Worm (Caenorhabditis elegans) whole organism, young adult: ENCODE results near the gene R12C12.7.

ENCODE experiments used
- B0019.2 ChIP-seq: fragments of 200-800 bp; sonication (Bioruptor generic); conservative IDR thresholded peaks from 2 replicates; pipeline ENCODE4 v1.3.6; 2022; ENCODE audit warnings: missing genetic modification reagents, missing genetic modification characterization, missing compliant biosample characterization
- C17E4.6 ChIP-seq: fragments of 200-800 bp; sonication (Bioruptor generic); IDR thresholded peaks from 2 replicates; pipeline ENCODE4 v1.3.6; 2022; ENCODE audit warnings: missing genetic modification reagents, missing genetic modification characterization, missing compliant biosample characterization
- F49E8.2 ChIP-seq: sonication (generic microtip); optimal IDR thresholded peaks from 3 replicates; lab custom pipeline; 2017; ENCODE audit warnings: missing genetic modification characterization, mild to moderate bottlenecking, missing compliant biosample characterization, antibody characterized with exemption, moderate library complexity; ENCODE audit not compliant: insufficient read depth
- F52B5.7 ChIP-seq: sonication (generic microtip); optimal IDR thresholded peaks from 2 replicates; lab custom pipeline; 2016; ENCODE audit warnings: mild to moderate bottlenecking, missing genetic modification characterization, missing compliant biosample characterization
- F55B11.4 ChIP-seq: sonication (generic microtip); optimal IDR thresholded peaks from 2 replicates; lab custom pipeline; 2016; ENCODE audit warnings: missing compliant biosample characterization, missing genetic modification characterization, borderline replicate concordance; ENCODE audit not compliant: insufficient read depth
- F57C9.4 ChIP-seq: sonication (generic microtip); optimal IDR thresholded peaks from 2 replicates; lab custom pipeline; 2017; ENCODE audit warnings: mild to moderate bottlenecking, missing genetic modification characterization, missing compliant biosample characterization
- K12H6.12 ChIP-seq: fragments of 200-800 bp; sonication (Bioruptor generic); optimal IDR thresholded peaks from 2 replicates; lab custom pipeline; 2018; ENCODE audit warnings: mild to moderate bottlenecking, missing genetic modification characterization, missing compliant biosample characterization
- T07F8.4 ChIP-seq: sonication (generic microtip); optimal IDR thresholded peaks from 2 replicates; lab custom pipeline; 2016; ENCODE audit warnings: mild to moderate bottlenecking, missing genetic modification characterization, moderate library complexity, missing compliant biosample characterization
- T26A5.8 ChIP-seq: sonication (generic microtip); optimal IDR thresholded peaks from 2 replicates; lab custom pipeline; 2016; ENCODE audit warnings: missing genetic modification characterization, missing compliant biosample characterization
- ZK185.1 ChIP-seq: sonication (generic microtip); optimal IDR thresholded peaks from 2 replicates; lab custom pipeline; 2016; ENCODE audit warnings: mild to moderate bottlenecking, missing genetic modification characterization, missing compliant biosample characterization; ENCODE audit not compliant: poor library complexity, severe bottlenecking
- ama-1 ChIP-seq, 3 experiments: fragments of 150-350 bp in 1 of 3; sonication (generic microtip) in 2 of 3; optimal IDR thresholded peaks; 2 replicates each; lab custom pipeline; 2014 to 2018; ENCODE audit warnings: missing biosample characterization in 2 of 3, missing genetic modification characterization in 2 of 3, missing genetic modification reagents in 2 of 3
- aptf-2 ChIP-seq: fragments of 200-800 bp; sonication (Bioruptor generic); conservative IDR thresholded peaks from 2 replicates; pipeline ENCODE4 v1.3.6; 2022; ENCODE audit warnings: missing genetic modification reagents, missing genetic modification characterization, missing compliant biosample characterization
- aptf-3 ChIP-seq: fragments of 200-800 bp; sonication (Bioruptor generic); IDR thresholded peaks from 2 replicates; pipeline ENCODE4 v1.3.6; 2022; ENCODE audit warnings: missing genetic modification characterization, missing compliant biosample characterization
- atf-7 ChIP-seq: sonication (generic microtip); optimal IDR thresholded peaks from 2 replicates; lab custom pipeline; 2017; ENCODE audit warnings: mild to moderate bottlenecking, missing genetic modification characterization, missing compliant biosample characterization
- athp-1 ChIP-seq: sonication (generic microtip); optimal IDR thresholded peaks from 2 replicates; lab custom pipeline; 2017; ENCODE audit warnings: mild to moderate bottlenecking, missing genetic modification characterization, missing compliant biosample characterization
- attf-3 ChIP-seq: fragments of 200-800 bp; sonication (Bioruptor generic); conservative IDR thresholded peaks from 2 replicates; pipeline ENCODE4 v1.3.6; 2022; ENCODE audit warnings: missing genetic modification reagents, missing genetic modification characterization, missing compliant biosample characterization
- bed-2 ChIP-seq: fragments of 200-800 bp; sonication (Bioruptor generic); IDR thresholded peaks from 2 replicates; pipeline ENCODE4 v1.3.6; 2022; ENCODE audit warnings: missing genetic modification reagents, missing genetic modification characterization, missing compliant biosample characterization
- cebp-2 ChIP-seq: fragments of 200-800 bp; sonication (Bioruptor generic); IDR thresholded peaks from 2 replicates; pipeline ENCODE4 v1.3.6; 2022; ENCODE audit warnings: missing genetic modification characterization, missing compliant biosample characterization
- dpff-1 ChIP-seq: sonication (generic microtip); optimal IDR thresholded peaks from 2 replicates; lab custom pipeline; 2017; ENCODE audit warnings: mild to moderate bottlenecking, missing genetic modification characterization, missing compliant biosample characterization
- efl-1 ChIP-seq: fragments of 150-350 bp; optimal IDR thresholded peaks from 2 replicates; lab custom pipeline; 2014; ENCODE audit warnings: missing biosample characterization, missing genetic modification reagents, missing genetic modification characterization
- egl-44 ChIP-seq: fragments of 200-800 bp; sonication (Bioruptor generic); IDR thresholded peaks from 2 replicates; pipeline ENCODE4 v1.3.6; 2022; ENCODE audit warnings: missing genetic modification reagents, missing genetic modification characterization, missing compliant biosample characterization
- ekl-4 ChIP-seq: fragments of 200-800 bp; sonication (Bioruptor generic); IDR thresholded peaks from 2 replicates; pipeline ENCODE4 v1.3.6; 2022; ENCODE audit warnings: missing genetic modification reagents, missing genetic modification characterization, missing compliant biosample characterization
- hlh-12 ChIP-seq: sonication (generic microtip); optimal IDR thresholded peaks from 2 replicates; lab custom pipeline; 2016; ENCODE audit warnings: missing genetic modification characterization, missing compliant biosample characterization
- hmg-1.2 ChIP-seq: fragments of 200-800 bp; sonication (Bioruptor generic); IDR thresholded peaks from 2 replicates; pipeline ENCODE4 v1.3.6; 2022; ENCODE audit warnings: missing genetic modification reagents, missing genetic modification characterization, missing compliant biosample characterization
- hmg-20 ChIP-seq: fragments of 200-800 bp; sonication (Bioruptor generic); IDR thresholded peaks from 2 replicates; pipeline ENCODE4 v1.3.6; 2022; ENCODE audit warnings: missing genetic modification reagents, missing genetic modification characterization, missing compliant biosample characterization
- hsf-1 ChIP-seq: fragments of 200-800 bp; sonication (Bioruptor generic); IDR thresholded peaks from 2 replicates; pipeline ENCODE4 v1.3.6; 2022; ENCODE audit warnings: missing genetic modification reagents, missing genetic modification characterization, missing compliant biosample characterization
- lin-26 ChIP-seq: fragments of 200-800 bp; sonication (Bioruptor generic); IDR thresholded peaks from 2 replicates; pipeline ENCODE4 v1.3.6; 2022; ENCODE audit warnings: missing genetic modification reagents, missing genetic modification characterization, missing compliant biosample characterization
- lin-35 ChIP-seq, 3 experiments: fragments of 150-350 bp in 2 of 3; sonication (generic microtip) in 1 of 3; optimal IDR thresholded peaks; 2 replicates each; lab custom pipeline; 2014 to 2018; ENCODE audit warnings: missing biosample characterization in 3 of 3, missing genetic modification characterization in 3 of 3, missing genetic modification reagents in 3 of 3
- lin-54 ChIP-seq: fragments of 200-800 bp; sonication (Bioruptor generic); optimal IDR thresholded peaks from 2 replicates; lab custom pipeline; 2018; ENCODE audit warnings: mild to moderate bottlenecking, missing genetic modification characterization, missing compliant biosample characterization
- lir-1 ChIP-seq: fragments of 200-800 bp; sonication (Bioruptor generic); conservative IDR thresholded peaks from 2 replicates; pipeline ENCODE4 v1.3.6; 2022; ENCODE audit warnings: missing genetic modification reagents, missing genetic modification characterization, missing compliant biosample characterization
- lsl-1 ChIP-seq: fragments of 200-800 bp; sonication (Bioruptor generic); optimal IDR thresholded peaks from 2 replicates; lab custom pipeline; 2018; ENCODE audit warnings: mild to moderate bottlenecking, missing genetic modification characterization, moderate library complexity, missing compliant biosample characterization
- mes-4 ChIP-seq: sonication (generic microtip); optimal IDR thresholded peaks from 2 replicates; lab custom pipeline; 2016; ENCODE audit warnings: missing genotype, missing genetic modification characterization, missing compliant biosample characterization
- nfya-2 ChIP-seq: fragments of 200-800 bp; sonication (Bioruptor generic); IDR thresholded peaks from 2 replicates; pipeline ENCODE4 v1.3.6; 2022; ENCODE audit warnings: missing genetic modification reagents, missing genetic modification characterization, missing compliant biosample characterization
- nfyb-1 ChIP-seq: fragments of 200-800 bp; sonication (Bioruptor generic); IDR thresholded peaks from 2 replicates; pipeline ENCODE4 v1.3.6; 2022; ENCODE audit warnings: missing genetic modification reagents, missing genetic modification characterization, missing compliant biosample characterization
- nhr-80 ChIP-seq: sonication (generic microtip); optimal IDR thresholded peaks from 2 replicates; lab custom pipeline; 2016; ENCODE audit warnings: missing genetic modification characterization, missing compliant biosample characterization
- nhr-90 ChIP-seq: sonication (generic microtip); optimal IDR thresholded peaks from 2 replicates; lab custom pipeline; 2016; ENCODE audit warnings: missing genotype, mild to moderate bottlenecking, missing genetic modification characterization, missing compliant biosample characterization
- pbrm-1 ChIP-seq: fragments of 200-800 bp; sonication (Bioruptor generic); IDR thresholded peaks from 2 replicates; pipeline ENCODE4 v1.3.6; 2022; ENCODE audit warnings: missing genetic modification reagents, missing genetic modification characterization, missing compliant biosample characterization
- pha-4 ChIP-seq: fragments of 150-350 bp; sonication (generic microtip); optimal IDR thresholded peaks from 2 replicates; lab custom pipeline; 2014; ENCODE audit warnings: missing biosample characterization, missing genetic modification reagents, missing genetic modification characterization
- repo-1 ChIP-seq: sonication (generic microtip); optimal IDR thresholded peaks from 2 replicates; lab custom pipeline; 2017; ENCODE audit warnings: mild to moderate bottlenecking, missing genetic modification characterization, missing compliant biosample characterization
- rpc-1 ChIP-seq, 2 experiments: fragments of 150-350 bp in 1 of 2; sonication (generic microtip) in 1 of 2; optimal IDR thresholded peaks; 2 replicates each; lab custom pipeline; 2014 to 2018; ENCODE audit warnings: missing biosample characterization in 1 of 2, missing genetic modification characterization in 1 of 2, missing genetic modification reagents in 1 of 2, missing genotype in 1 of 2
- snpc-1.3 ChIP-seq: sonication (generic microtip); optimal IDR thresholded peaks from 2 replicates; lab custom pipeline; 2017; ENCODE audit warnings: missing genetic modification characterization, mild to moderate bottlenecking, missing compliant biosample characterization, antibody characterized with exemption, moderate library complexity, missing genotype, missing genetic modification reagents; ENCODE audit not compliant: insufficient read depth
- snpc-3.4 ChIP-seq: sonication (generic microtip); optimal IDR thresholded peaks from 2 replicates; lab custom pipeline; 2017; ENCODE audit warnings: missing genetic modification characterization, mild to moderate bottlenecking, missing compliant biosample characterization, antibody characterized with exemption, moderate library complexity, missing genotype, missing genetic modification reagents
- sptf-2 ChIP-seq: fragments of 200-800 bp; sonication (Bioruptor generic); optimal IDR thresholded peaks from 2 replicates; lab custom pipeline; 2018; ENCODE audit warnings: mild to moderate bottlenecking, missing genetic modification characterization, missing compliant biosample characterization
- zfh-2 ChIP-seq: fragments of 200-800 bp; sonication (Bioruptor generic); conservative IDR thresholded peaks from 2 replicates; pipeline ENCODE4 v1.3.6; 2022; ENCODE audit warnings: missing genetic modification reagents, missing genetic modification characterization, missing compliant biosample characterization
- zim-3 ChIP-seq: sonication (generic microtip); optimal IDR thresholded peaks from 2 replicates; lab custom pipeline; 2017; ENCODE audit warnings: mild to moderate bottlenecking, missing genetic modification characterization, moderate library complexity, missing compliant biosample characterization
- ztf-18 ChIP-seq: sonication (generic microtip); optimal IDR thresholded peaks from 2 replicates; lab custom pipeline; 2016; ENCODE audit warnings: missing genotype, mild to moderate bottlenecking, missing genetic modification characterization, missing compliant biosample characterization
- ztf-25 ChIP-seq: fragments of 200-800 bp; sonication (Bioruptor generic); IDR thresholded peaks from 2 replicates; pipeline ENCODE4 v1.3.6; 2022; ENCODE audit warnings: missing genetic modification reagents, missing genetic modification characterization, missing compliant biosample characterization
- ztf-6 ChIP-seq: fragments of 200-800 bp; sonication (Bioruptor generic); IDR thresholded peaks from 2 replicates; pipeline ENCODE4 v1.3.6; 2022; ENCODE audit warnings: missing genetic modification reagents, missing genetic modification characterization, missing compliant biosample characterization

The R12C12.7 gene

DNA sequence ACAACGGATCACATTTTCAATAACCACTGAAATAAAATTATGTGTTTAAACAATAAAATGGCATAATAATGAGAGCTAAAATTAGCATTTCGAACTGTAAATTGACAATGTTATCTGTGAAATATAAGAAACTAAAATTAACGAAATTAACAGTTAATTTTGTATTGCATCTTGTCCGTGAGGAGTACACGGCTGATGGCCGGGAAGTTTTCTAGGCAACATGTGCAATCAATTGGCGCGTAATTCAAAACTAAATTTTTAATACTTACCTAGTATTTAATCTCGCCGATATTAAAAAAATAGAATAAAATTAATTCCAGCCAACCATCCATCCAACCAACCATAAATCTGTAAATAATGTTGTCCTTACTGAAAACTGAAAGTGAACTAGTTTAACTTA is 5.7 kb upstream of the R12C12.7 start (continued):
- TF ChIP-seq nfyb-1 (peak; percentile 47; the same call in 1 of the 2 replicates), hsf-1 (GFP tag; lab: Robert Waterston, UW) (no peak), hlh-12 (tag; lab: Kevin White, UChicago) (no peak), dpff-1 (no peak), lin-35 (GFP tag; optimal IDR thresholded peaks at IDR 0.05; lab: Kevin White, UChicago) (peak; percentile 6 to 95 (median 65)), rpc-1 (optimal IDR thresholded peaks at IDR 0.05; lab: Kevin White, UChicago) (no peak), rpc-1 (tag; optimal IDR thresholded peaks at IDR 0.05; lab: Kevin White, UChicago) (no peak), K12H6.12 (peak; percentile 41), ztf-25 (GFP tag; lab: Robert Waterston, UW) (no peak), hmg-20 (GFP tag; lab: Robert Waterston, UW) (peak; percentile 48; the same call in 1 of the 2 replicates), lsl-1 (GFP tag; lab: Kevin White, UChicago) (peak; percentile 24), zfh-2 (GFP tag; lab: Robert Waterston, UW) (no peak), T26A5.8 (tag; lab: Kevin White, UChicago) (no peak), bed-2 (GFP tag; lab: Robert Waterston, UW) (peak; percentile 53; the same call in 1 of the 2 replicates), efl-1 (GFP tag; lab: Kevin White, UChicago) (peak; percentile 58), ztf-6 (GFP tag; lab: Robert Waterston, UW) (no peak), egl-44 (no peak), athp-1 (tag; lab: Kevin White, UChicago) (peak; percentile 4), pbrm-1 (GFP tag; lab: Robert Waterston, UW) (0 out of 2 replicates have a peak, but pooled peaks have one; percentile 41), F49E8.2 (tag; lab: Kevin White, UChicago) (no peak), ekl-4 (GFP tag; lab: Robert Waterston, UW) (peak; percentile 58; the same call in 1 of the 2 replicates), atf-7 (tag; lab: Kevin White, UChicago) (no peak), F57C9.4 (tag; lab: Kevin White, UChicago) (no peak), ztf-18 (peak; percentile 44), aptf-3 (GFP tag; lab: Robert Waterston, UW) (no peak), lin-26 (GFP tag; lab: Robert Waterston, UW) (no peak), cebp-2 (no peak), repo-1 (tag; lab: Kevin White, UChicago) (no peak), nfya-2 (no peak), ama-1 (optimal IDR thresholded peaks at IDR 0.05; lab: Kevin White, UChicago) (no peak), ama-1 (GFP tag; optimal IDR thresholded peaks at IDR 0.05; lab: Kevin White, UChicago) (no peak), lir-1 (GFP tag; lab: Robert Waterston, UW) (peak; percentile 59; the same call in 1 of the 2 replicates), mes-4 (no peak), snpc-3.4 (tag; lab: Kevin White, UChicago) (peak; percentile 23), B0019.2 (no peak), lin-54 (GFP tag; lab: Kevin White, UChicago) (peak; percentile 91), hmg-1.2 (GFP tag; lab: Robert Waterston, UW) (peak; percentile 29; the same call in 1 of the 2 replicates), sptf-2 (GFP tag; lab: Kevin White, UChicago) (no peak), aptf-2 (GFP tag; lab: Robert Waterston, UW) (peak; percentile 79), snpc-1.3 (tag; lab: Kevin White, UChicago) (peak; percentile 9), C17E4.6 (GFP tag; lab: Robert Waterston, UW) (no peak), attf-3 (GFP tag; lab: Robert Waterston, UW) (0 out of 2 replicates have a peak, but pooled peaks have one; percentile 25), ZK185.1 (peak; percentile 91), nhr-80 (tag; lab: Kevin White, UChicago) (no peak), nhr-90 (no peak), T07F8.4 (no peak), pha-4 (no peak), zim-3 (tag; lab: Kevin White, UChicago) (no peak), F52B5.7 (tag; lab: Kevin White, UChicago) (no peak), F55B11.4 (tag; lab: Kevin White, UChicago) (no peak)
